Fruit fly (Drosophila melanogaster) whole organism, wandering third instar larva: Measurements from ENCODE around the gene CG33510.

Experiments used
- Dfd ChIP-seq: fragments of >200 bp; optimal IDR thresholded peaks from 2 replicates; lab custom pipeline; 2017; ENCODE audit warnings: missing biosample characterization, missing genetic modification characterization
- Dif ChIP-seq: fragments of 200-275, 200-300 bp; sonication (Bioruptor generic); optimal IDR thresholded peaks from 2 replicates; lab custom pipeline; 2018; ENCODE audit warnings: missing biosample characterization, missing genetic modification characterization; ENCODE audit not compliant: partially characterized antibody
- HLH106 ChIP-seq: fragments of 200-800 bp; optimal IDR thresholded peaks from 3 replicates; lab custom pipeline; 2019; ENCODE audit warnings: missing biosample characterization, mild to moderate bottlenecking, missing genetic modification characterization, moderate library complexity
- Hnf4 ChIP-seq: fragments of 200-800 bp; sonication (Bioruptor generic); optimal IDR thresholded peaks from 2 replicates; lab custom pipeline; 2016; ENCODE audit warnings: missing biosample characterization, mild to moderate bottlenecking, missing genetic modification characterization
- Mio ChIP-seq: sonication (Bioruptor generic); optimal IDR thresholded peaks from 2 replicates; lab custom pipeline; 2016; ENCODE audit warnings: missing biosample characterization, missing genetic modification characterization
- OdsH ChIP-seq: fragments of 200-800 bp; sonication (Bioruptor generic); optimal IDR thresholded peaks from 2 replicates; lab custom pipeline; 2016; ENCODE audit warnings: missing biosample characterization, mild to moderate bottlenecking, missing genetic modification characterization
- Rel ChIP-seq, 2 experiments: fragments of 200-800 bp; sonication (Bioruptor generic) in 1 of 2; optimal IDR thresholded peaks; 2 replicates in 1 of 2; 3 replicates in 1 of 2; lab custom pipeline; 2016 to 2019; ENCODE audit warnings: mild to moderate bottlenecking in 2 of 2, missing biosample characterization in 2 of 2, missing genetic modification characterization in 2 of 2, moderate library complexity in 1 of 2
- foxo ChIP-seq, 2 experiments: fragments of 200-800 bp; sonication (Bioruptor generic); optimal IDR thresholded peaks; 2 replicates in 1 of 2; 3 replicates in 1 of 2; lab custom pipeline; 2016 to 2017; ENCODE audit warnings: missing biosample characterization in 2 of 2, missing genetic modification characterization in 2 of 2
- h ChIP-seq: fragments of 200-800 bp; sonication (Bioruptor generic); optimal IDR thresholded peaks from 3 replicates; lab custom pipeline; 2016; ENCODE audit warnings: missing biosample characterization, mild to moderate bottlenecking, missing genetic modification characterization
- pan ChIP-seq: fragments of >200 bp; optimal IDR thresholded peaks from 2 replicates; lab custom pipeline; 2017
- psq ChIP-seq: fragments of 200-800 bp; sonication (Bioruptor generic); optimal IDR thresholded peaks from 3 replicates; lab custom pipeline; 2017; ENCODE audit warnings: missing biosample characterization, mild to moderate bottlenecking, missing genetic modification characterization, moderate library complexity

DNA sequence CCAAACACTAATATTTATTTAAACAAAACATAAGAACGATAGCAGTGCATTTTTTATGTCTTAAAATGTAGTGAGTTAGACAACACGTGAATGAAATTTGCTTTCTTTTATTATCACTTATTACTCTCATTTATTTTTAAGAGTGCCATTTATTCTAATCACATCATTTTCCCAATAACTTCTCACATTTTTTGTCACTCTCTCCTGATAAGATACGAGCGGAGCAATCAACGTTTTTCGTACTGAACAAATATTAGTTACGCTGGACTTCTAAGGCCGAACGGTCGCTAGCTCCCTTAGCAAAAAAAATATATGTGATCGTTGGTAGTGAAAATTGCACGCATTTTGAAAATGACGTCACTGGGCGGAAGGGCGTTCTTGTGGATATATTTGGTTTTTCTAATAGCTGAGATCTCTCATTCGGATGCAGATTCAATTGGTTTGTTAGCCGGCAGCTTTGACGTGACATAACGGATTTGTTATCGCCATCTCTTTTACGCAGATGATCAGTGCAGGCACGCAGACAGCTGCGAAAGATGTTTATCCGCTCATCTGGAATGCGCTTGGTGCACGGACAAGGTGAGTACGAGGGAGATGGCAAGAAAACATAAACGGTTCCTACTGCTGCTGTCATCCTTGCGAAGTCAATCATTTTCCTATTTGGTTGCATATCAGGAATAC, 31.2 kb downstream of the CG33510 start, which contains the start of gene Itgbn:
- no peak for TF ChIP-seq pan (lab: Kevin White, UChicago)
- TF ChIP-seq Rel (GFP tag; optimal IDR thresholded peaks at IDR 0.05; lab: Kevin White, UChicago): no peak
- TF ChIP-seq Rel (tag; optimal IDR thresholded peaks at IDR 0.05; lab: Kevin White, UChicago): no peak
- TF ChIP-seq foxo (GFP tag; optimal IDR thresholded peaks at IDR 0.05; lab: Kevin White, UChicago): no peak
- TF ChIP-seq HLH106: no peak
- no peak for TF ChIP-seq Dfd (GFP tag; lab: Kevin White, UChicago)
- no peak for TF ChIP-seq OdsH
- TF ChIP-seq Mio (GFP tag; lab: Kevin White, UChicago): no peak
- no peak for TF ChIP-seq psq (GFP tag; lab: Kevin White, UChicago)
- TF ChIP-seq Hnf4 (GFP tag; lab: Kevin White, UChicago): no peak
- TF ChIP-seq Dif (GFP tag; lab: Kevin White, UChicago): no peak
- no peak for TF ChIP-seq h
